Worm (Caenorhabditis elegans) whole organism, late embryonic: Measurements from ENCODE around the gene nlp-9.

ENCODE experiments used
- ceh-18 ChIP-seq: sonication (generic microtip); optimal IDR thresholded peaks from 2 replicates; lab custom pipeline; 2016; ENCODE audit warnings: missing genetic modification characterization, missing compliant biosample characterization
- elt-2 ChIP-seq: sonication (generic microtip); optimal IDR thresholded peaks from 2 replicates; lab custom pipeline; 2016; ENCODE audit warnings: missing genetic modification reagents, missing genetic modification characterization, missing compliant biosample characterization
- hlh-13 ChIP-seq: fragments of 200-800 bp; sonication (Bioruptor generic); optimal IDR thresholded peaks from 2 replicates; lab custom pipeline; 2018; ENCODE audit warnings: mild to moderate bottlenecking, missing genetic modification characterization, missing compliant biosample characterization
- mec-3 ChIP-seq: sonication (generic microtip); optimal IDR thresholded peaks from 2 replicates; lab custom pipeline; 2016; ENCODE audit warnings: borderline replicate concordance, missing genetic modification characterization, missing compliant biosample characterization
- nfya-1 ChIP-seq: sonication (generic microtip); optimal IDR thresholded peaks from 2 replicates; lab custom pipeline; 2017; ENCODE audit warnings: missing genetic modification characterization, mild to moderate bottlenecking, missing compliant biosample characterization, antibody characterized with exemption, moderate library complexity
- nhr-232 ChIP-seq: sonication (generic microtip); optimal IDR thresholded peaks from 2 replicates; lab custom pipeline; 2016; ENCODE audit warnings: missing genetic modification characterization, missing compliant biosample characterization
- pha-4 ChIP-seq: fragments of 150-350 bp; optimal IDR thresholded peaks from 2 replicates; lab custom pipeline; 2018; ENCODE audit warnings: missing biosample characterization, missing genetic modification reagents, missing genetic modification characterization
- pqm-1 ChIP-seq: sonication (generic microtip); optimal IDR thresholded peaks from 2 replicates; lab custom pipeline; 2016; ENCODE audit warnings: missing genetic modification characterization, missing compliant biosample characterization
- unc-42 ChIP-seq: sonication (generic microtip); optimal IDR thresholded peaks from 2 replicates; lab custom pipeline; 2016; ENCODE audit warnings: missing genotype, missing genetic modification characterization, missing compliant biosample characterization
- zip-5 ChIP-seq: sonication (generic microtip); optimal IDR thresholded peaks from 2 replicates; lab custom pipeline; 2016; ENCODE audit warnings: missing genetic modification characterization, missing compliant biosample characterization
- ztf-16 ChIP-seq: sonication (generic microtip); optimal IDR thresholded peaks from 2 replicates; lab custom pipeline; 2017; ENCODE audit warnings: missing genetic modification characterization, missing compliant biosample characterization

DNA sequence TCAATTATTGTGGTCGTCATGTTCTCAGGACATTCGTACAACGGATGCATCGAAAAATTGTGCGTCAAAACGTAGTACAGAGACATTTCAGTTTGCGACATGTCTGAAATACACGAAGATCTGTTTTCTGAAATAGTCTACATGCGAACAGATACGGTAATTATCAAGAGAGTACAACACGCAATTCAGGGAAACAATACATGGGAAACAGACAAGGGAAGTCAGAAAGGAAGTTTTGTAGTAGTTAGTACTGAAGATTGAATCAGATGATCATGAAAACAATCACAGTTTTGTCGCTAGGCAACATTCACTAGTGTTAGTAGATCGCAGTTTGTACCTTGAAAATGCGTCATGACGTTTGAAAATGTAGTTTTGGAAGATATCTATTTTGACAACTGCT, 30.6 kb downstream of the nlp-9 start, which contains the start of gene srt-13:
- no peak for TF ChIP-seq ceh-18
- no peak for TF ChIP-seq elt-2 (tag; lab: Kevin White, UChicago)
- no peak for TF ChIP-seq ztf-16 (tag; lab: Kevin White, UChicago)
- no peak for TF ChIP-seq nfya-1 (tag; lab: Kevin White, UChicago)
- TF ChIP-seq pqm-1 (tag; lab: Kevin White, UChicago), result no peak
- no peak for TF ChIP-seq mec-3 (tag; lab: Kevin White, UChicago)
- no peak for TF ChIP-seq nhr-232 (tag; lab: Kevin White, UChicago)
- no peak for TF ChIP-seq unc-42
- no peak for TF ChIP-seq pha-4 (tag; lab: Kevin White, UChicago)
- no peak for TF ChIP-seq hlh-13
- TF ChIP-seq zip-5 (tag; lab: Kevin White, UChicago), result no peak
